Fruit fly (Drosophila melanogaster): ENCODE results near the gene Ac13E.

DNA sequence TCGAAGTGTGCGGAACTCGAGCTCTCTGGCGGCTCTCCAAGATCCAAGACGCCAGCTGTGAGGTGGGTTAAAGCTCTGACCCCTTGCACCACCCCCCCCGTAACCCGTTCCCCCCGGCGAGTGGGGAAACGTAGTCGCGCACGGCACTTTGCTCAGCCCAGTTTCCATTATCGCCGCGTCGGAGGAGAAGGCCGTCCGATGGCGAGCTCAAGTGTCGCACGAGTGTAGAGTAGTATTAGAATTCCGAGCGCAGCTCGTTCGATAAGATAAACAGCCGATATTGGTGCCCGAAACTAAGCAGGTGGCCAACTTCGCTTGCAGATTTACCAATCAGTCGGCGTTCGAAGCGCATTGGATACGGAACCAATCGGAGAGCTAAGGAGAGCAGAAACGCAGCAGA is 88.7 kb downstream of the Ac13E start:
- TF ChIP-seq pan (optimal IDR thresholded peaks at IDR 0.05) (no peak), psq (optimal IDR thresholded peaks at IDR 0.05) (no peak)
